Fruit fly (Drosophila melanogaster) whole organism, prepupa: ENCODE measurements around the gene Cdc14.
A peak's percentile ranks its signal among the peaks of the same experiment; 100 is the strongest.

Experiments used
- Blimp-1 ChIP-seq: fragments of 200-800 bp; sonication (Bioruptor generic); optimal IDR thresholded peaks from 3 replicates; lab custom pipeline; 2017; ENCODE audit warnings: missing biosample characterization, missing genetic modification characterization, mild to moderate bottlenecking, moderate library complexity, missing genetic modification reagents
- CG10669 ChIP-seq: fragments of 200-800 bp; sonication (Bioruptor generic); optimal IDR thresholded peaks from 3 replicates; lab custom pipeline; 2018; ENCODE audit warnings: missing biosample characterization, mild to moderate bottlenecking, missing genetic modification characterization, moderate library complexity
- CG11294 ChIP-seq: fragments of 200-800 bp; sonication (Bioruptor generic); IDR thresholded peaks from 2 replicates; pipeline ENCODE4 v1.3.6; 2022; ENCODE audit warnings: missing biosample characterization, missing genetic modification characterization
- CG11762 ChIP-seq: fragments of 200-800 bp; sonication (Bioruptor generic); optimal IDR thresholded peaks from 3 replicates; lab custom pipeline; 2016; ENCODE audit warnings: missing biosample characterization, missing genetic modification characterization; ENCODE audit not compliant: insufficient read depth
- CG15336 ChIP-seq: fragments of 200-800 bp; sonication (Bioruptor generic); IDR thresholded peaks from 2 replicates; pipeline ENCODE4 v1.3.6; 2022; ENCODE audit warnings: missing biosample characterization, missing genetic modification characterization
- CG3032 ChIP-seq: fragments of 200-800 bp; optimal IDR thresholded peaks from 2 replicates; lab custom pipeline; 2019; ENCODE audit warnings: missing biosample characterization, mild to moderate bottlenecking, missing genetic modification characterization, moderate library complexity
- CG31627 ChIP-seq: fragments of 200-800 bp; sonication (Bioruptor generic); optimal IDR thresholded peaks from 3 replicates; lab custom pipeline; 2016; ENCODE audit warnings: missing biosample characterization, missing genetic modification characterization
- CG32006 ChIP-seq: fragments of 200-800 bp; sonication (Bioruptor generic); optimal IDR thresholded peaks from 3 replicates; lab custom pipeline; 2017; ENCODE audit warnings: missing biosample characterization, mild to moderate bottlenecking, missing genetic modification characterization
- CG34406 ChIP-seq: fragments of 200-800 bp; sonication (Bioruptor generic); optimal IDR thresholded peaks from 3 replicates; lab custom pipeline; 2016; ENCODE audit warnings: missing biosample characterization, missing genetic modification characterization
- CG3919 ChIP-seq: fragments of 200-800 bp; sonication (Bioruptor generic); optimal IDR thresholded peaks from 3 replicates; lab custom pipeline; 2016; ENCODE audit warnings: missing biosample characterization, missing genetic modification characterization
- CG6163 ChIP-seq: fragments of 200-800 bp; sonication (Bioruptor generic); IDR thresholded peaks from 3 replicates; pipeline ENCODE4 v1.3.6; 2022; ENCODE audit warnings: missing biosample characterization, missing genetic modification characterization
- CG6276 ChIP-seq: fragments of 200-800 bp; sonication (Bioruptor generic); optimal IDR thresholded peaks from 2 replicates; lab custom pipeline; 2017; ENCODE audit warnings: missing biosample characterization, mild to moderate bottlenecking, missing genetic modification characterization
- CG6808 ChIP-seq: fragments of 200-800 bp; sonication (Bioruptor generic); optimal IDR thresholded peaks from 3 replicates; lab custom pipeline; 2017; ENCODE audit warnings: missing biosample characterization, missing genetic modification characterization, mild to moderate bottlenecking, moderate library complexity, missing genetic modification reagents
- CG8119 ChIP-seq: fragments of 200-800 bp; sonication (Bioruptor generic); IDR thresholded peaks from 3 replicates; pipeline ENCODE4 v1.3.6; 2022; ENCODE audit warnings: missing biosample characterization, missing genetic modification characterization
- CG8319 ChIP-seq: fragments of 200-800 bp; sonication (Bioruptor generic); optimal IDR thresholded peaks from 3 replicates; lab custom pipeline; 2016; ENCODE audit warnings: missing biosample characterization, missing genetic modification characterization
- Eip75B ChIP-seq: fragments of 200-800 bp; sonication (Bioruptor generic); optimal IDR thresholded peaks from 3 replicates; lab custom pipeline; 2016; ENCODE audit warnings: missing biosample characterization, missing genetic modification characterization
- Ets96B ChIP-seq: fragments of 200-800 bp; optimal IDR thresholded peaks from 2 replicates; lab custom pipeline; 2019; ENCODE audit warnings: missing biosample characterization, mild to moderate bottlenecking, missing genetic modification characterization, moderate library complexity
- Hr39 ChIP-seq: fragments of 200-800 bp; sonication (Bioruptor generic); optimal IDR thresholded peaks from 2 replicates; lab custom pipeline; 2016; ENCODE audit warnings: missing biosample characterization, missing genetic modification characterization
- Hr4 ChIP-seq: fragments of 200-800 bp; sonication (Bioruptor generic); optimal IDR thresholded peaks from 3 replicates; lab custom pipeline; 2016; ENCODE audit warnings: missing biosample characterization, missing genetic modification characterization
- Lpt ChIP-seq: fragments of 200-800 bp; sonication (Bioruptor generic); optimal IDR thresholded peaks from 3 replicates; lab custom pipeline; 2016; ENCODE audit warnings: missing biosample characterization, missing genetic modification characterization
- Met ChIP-seq: fragments of 200-800 bp; sonication (Bioruptor generic); optimal IDR thresholded peaks from 3 replicates; lab custom pipeline; 2016; ENCODE audit warnings: missing biosample characterization, missing genetic modification characterization
- OdsH ChIP-seq: fragments of 200-800 bp; sonication (Bioruptor generic); optimal IDR thresholded peaks from 3 replicates; lab custom pipeline; 2016; ENCODE audit warnings: missing biosample characterization, missing genetic modification characterization
- Sox102F ChIP-seq: fragments of 200-800 bp; sonication (Bioruptor generic); optimal IDR thresholded peaks from 2 replicates; lab custom pipeline; 2016; ENCODE audit warnings: missing biosample characterization, mild to moderate bottlenecking, missing genetic modification characterization
- Sox15 ChIP-seq: fragments of 200-800 bp; sonication (Bioruptor generic); optimal IDR thresholded peaks from 3 replicates; lab custom pipeline; 2016; ENCODE audit warnings: missing biosample characterization, missing genetic modification characterization
- achi ChIP-seq: fragments of 200-800 bp; sonication (Bioruptor generic); optimal IDR thresholded peaks from 3 replicates; lab custom pipeline; 2016; ENCODE audit warnings: missing biosample characterization, missing genetic modification characterization
- acj6 ChIP-seq: fragments of 200-800 bp; sonication (Bioruptor generic); optimal IDR thresholded peaks from 3 replicates; lab custom pipeline; 2016; ENCODE audit warnings: missing biosample characterization, missing genetic modification characterization
- cyc ChIP-seq: fragments of 200-800 bp; sonication (Bioruptor generic); optimal IDR thresholded peaks from 3 replicates; lab custom pipeline; 2016; ENCODE audit warnings: missing biosample characterization, missing genetic modification characterization
- dsx ChIP-seq: fragments of 200-800 bp; optimal IDR thresholded peaks from 3 replicates; lab custom pipeline; 2019; ENCODE audit warnings: missing biosample characterization, mild to moderate bottlenecking, missing genetic modification characterization, moderate library complexity; ENCODE audit not compliant: poor library complexity, severe bottlenecking
- eg ChIP-seq: fragments of 200-800 bp; sonication (Bioruptor generic); IDR thresholded peaks from 3 replicates; pipeline ENCODE4 v1.3.6; 2022; ENCODE audit warnings: missing biosample characterization, missing genetic modification characterization
- fd59A ChIP-seq: fragments of 200-800 bp; sonication (Bioruptor generic); optimal IDR thresholded peaks from 2 replicates; lab custom pipeline; 2017; ENCODE audit warnings: missing biosample characterization, mild to moderate bottlenecking, missing genetic modification characterization, missing genetic modification reagents
- fkh ChIP-seq: fragments of 200-800 bp; sonication (Bioruptor generic); optimal IDR thresholded peaks from 3 replicates; lab custom pipeline; 2017; ENCODE audit warnings: missing biosample characterization, mild to moderate bottlenecking, missing genetic modification characterization, moderate library complexity
- lz ChIP-seq: fragments of 200-800 bp; sonication (Bioruptor generic); optimal IDR thresholded peaks from 3 replicates; lab custom pipeline; 2016; ENCODE audit warnings: missing biosample characterization, missing genetic modification characterization
- net ChIP-seq: fragments of 200-800 bp; sonication (Bioruptor generic); optimal IDR thresholded peaks from 3 replicates; lab custom pipeline; 2016; ENCODE audit warnings: missing biosample characterization, missing genetic modification characterization
- pdm3 ChIP-seq: fragments of 200-800 bp; sonication (Bioruptor generic); optimal IDR thresholded peaks from 3 replicates; lab custom pipeline; 2016; ENCODE audit warnings: missing biosample characterization, missing genetic modification characterization
- spab ChIP-seq: fragments of 200-800 bp; sonication (Bioruptor generic); optimal IDR thresholded peaks from 2 replicates; lab custom pipeline; 2017; ENCODE audit warnings: missing biosample characterization, mild to moderate bottlenecking, missing genetic modification characterization, missing genetic modification reagents
- ss ChIP-seq, 2 experiments: fragments of 200-800 bp; sonication (Bioruptor generic); optimal IDR thresholded peaks; 2 replicates in 1 of 2; 3 replicates in 1 of 2; lab custom pipeline; 2017 to 2018; ENCODE audit warnings: mild to moderate bottlenecking in 2 of 2, missing biosample characterization in 2 of 2, missing genetic modification characterization in 2 of 2, moderate library complexity in 1 of 2
- svp ChIP-seq: fragments of 200-800 bp; sonication (Bioruptor generic); peaks from one replicate; lab custom pipeline; 2016; ENCODE audit warnings: missing biosample characterization, missing genetic modification characterization
- topi ChIP-seq: fragments of 200-800 bp; sonication (Bioruptor generic); optimal IDR thresholded peaks from 3 replicates; lab custom pipeline; 2016; ENCODE audit warnings: missing biosample characterization, missing genetic modification characterization

Cdc14 gene

dm6 chr2L:7775260-7775659 is 35.2 kb downstream of the Cdc14 start:
- TF ChIP-seq CG11762 (GFP tag; lab: Kevin White, UChicago) (no peak), fd59A (no peak), CG31627 (GFP tag; lab: Kevin White, UChicago) (no peak), fkh (GFP tag; lab: Kevin White, UChicago) (peak; percentile 60)

dm6 chr2L:7771891-7772290 is 38.6 kb downstream of the Cdc14 start:
- TF ChIP-seq CG11294 (peak; percentile 9; the same call in 1 of the 2 replicates), CG34406 (no peak)

dm6 chr2L:7767328-7767727 is 43.2 kb downstream of the Cdc14 start, which contains the start of gene CG7191:
Gene CG7191 (plus strand): TSS chr2L:7767628.
- TF ChIP-seq CG8119 (GFP tag; lab: Robert Waterston, UW) (no peak), spab (GFP tag; lab: Kevin White, UChicago) (no peak), Blimp-1 (GFP tag; lab: Kevin White, UChicago) (no peak), OdsH (GFP tag; lab: Kevin White, UChicago) (no peak), acj6 (GFP tag; lab: Kevin White, UChicago) (no peak), pdm3 (GFP tag; lab: Kevin White, UChicago) (no peak), lz (GFP tag; lab: Kevin White, UChicago) (no peak), CG11294 (no peak), fkh (GFP tag; lab: Kevin White, UChicago) (no peak), Lpt (GFP tag; lab: Kevin White, UChicago) (no peak), CG10669 (GFP tag; lab: Kevin White, UChicago) (no peak), Sox102F (no peak)

- TF ChIP-seq CG6276 (GFP tag; lab: Kevin White, UChicago) (no peak), CG15336 (GFP tag; lab: Robert Waterston, UW) (peak; percentile 48; the same call in 1 of the 2 replicates), Sox15 (GFP tag; lab: Kevin White, UChicago) (no peak), acj6 (GFP tag; lab: Kevin White, UChicago) (peak; percentile 10), CG6808 (GFP tag; lab: Kevin White, UChicago) (no peak), CG32006 (GFP tag; lab: Kevin White, UChicago) (peak; percentile 20), CG3032 (no peak), eg (GFP tag; lab: Robert Waterston, UW) (peak; percentile 51; the same call in 1 of the 3 replicates), net (GFP tag; lab: Kevin White, UChicago) (no peak), Hr4 (GFP tag; lab: Kevin White, UChicago) (peak; percentile 2), CG11294 (0 out of 2 replicates have a peak, but pooled peaks have one; percentile 19), CG8119 (GFP tag; lab: Robert Waterston, UW) (peak; percentile 40; the same call in 1 of the 3 replicates)
Measured at dm6 chr2L:7756835-7757234, 53.7 kb downstream of the Cdc14 start.

dm6 chr2L:7754539-7754938 is 56.0 kb downstream of the Cdc14 start:
- TF ChIP-seq ss (GFP tag; optimal IDR thresholded peaks at IDR 0.05; lab: Kevin White, UChicago) (peak; percentile 11 to 70), CG3032 (peak; percentile 15), CG6163 (GFP tag; lab: Robert Waterston, UW) (peak; percentile 48; the same call in 2 of the 3 replicates), cyc (GFP tag; lab: Kevin White, UChicago) (peak; percentile 4), svp (GFP tag; lab: Kevin White, UChicago) (peak; percentile 65), achi (GFP tag; lab: Kevin White, UChicago) (no peak), CG15336 (GFP tag; lab: Robert Waterston, UW) (peak; percentile 53), Eip75B (GFP tag; lab: Kevin White, UChicago) (no peak), CG8119 (GFP tag; lab: Robert Waterston, UW) (0 out of 3 replicates have a peak, but pooled peaks have one; percentile 17), Met (peak; percentile 21), Lpt (GFP tag; lab: Kevin White, UChicago) (peak; percentile 19), Sox102F (no peak), CG3919 (GFP tag; lab: Kevin White, UChicago) (peak; percentile 26), eg (GFP tag; lab: Robert Waterston, UW) (0 out of 3 replicates have a peak, but pooled peaks have one; percentile 55), Hr39 (GFP tag; lab: Kevin White, UChicago) (no peak), Hr4 (GFP tag; lab: Kevin White, UChicago) (peak; percentile 47), CG6276 (GFP tag; lab: Kevin White, UChicago) (peak; percentile 23), Ets96B (tag; lab: Kevin White, UChicago) (peak; percentile 12), pdm3 (GFP tag; lab: Kevin White, UChicago) (no peak), CG11294 (0 out of 2 replicates have a peak, but pooled peaks have one; percentile 25), CG8319 (GFP tag; lab: Kevin White, UChicago) (no peak), dsx (peak; percentile 5), topi (GFP tag; lab: Kevin White, UChicago) (peak; percentile 32), CG31627 (GFP tag; lab: Kevin White, UChicago) (peak; percentile 14), CG32006 (GFP tag; lab: Kevin White, UChicago) (peak; percentile 45)
